Fruit fly (Drosophila melanogaster) whole organism, embryonic: Measurements from ENCODE around the gene CG31161.

Source experiments
- BEAF-32 ChIP-seq: fragments of 200-800 bp; sonication (Bioruptor generic); optimal IDR thresholded peaks from 3 replicates; lab custom pipeline; 2017; ENCODE audit warnings: missing biosample characterization, missing genetic modification characterization, mild to moderate bottlenecking, moderate library complexity, missing genetic modification reagents
- Bdp1 ChIP-seq: fragments of 200-800 bp; sonication (Bioruptor generic); optimal IDR thresholded peaks from 3 replicates; lab custom pipeline; 2016; ENCODE audit warnings: missing biosample characterization, missing genetic modification characterization
- CG10267 ChIP-seq: fragments of 200-800 bp; sonication (Bioruptor generic); optimal IDR thresholded peaks from 2 replicates; lab custom pipeline; 2018; ENCODE audit warnings: missing biosample characterization, mild to moderate bottlenecking, missing genetic modification characterization, moderate library complexity
- CG11696 ChIP-seq: fragments of 200-800 bp; sonication (Bioruptor generic); IDR thresholded peaks from 2 replicates; pipeline ENCODE4 v1.3.6; 2022; ENCODE audit warnings: missing biosample characterization, missing genetic modification characterization
- CG12071 ChIP-seq: fragments of 200-800 bp; sonication (Bioruptor generic); optimal IDR thresholded peaks from 3 replicates; lab custom pipeline; 2018; ENCODE audit warnings: missing biosample characterization, mild to moderate bottlenecking, missing genetic modification characterization
- CG12104 ChIP-seq: fragments of 200-800 bp; sonication (Bioruptor generic); optimal IDR thresholded peaks from 3 replicates; lab custom pipeline; 2016; ENCODE audit warnings: missing biosample characterization, missing genetic modification characterization
- CG12155 ChIP-seq: fragments of 200-800 bp; sonication (Bioruptor generic); optimal IDR thresholded peaks from 3 replicates; lab custom pipeline; 2016; ENCODE audit warnings: missing biosample characterization, missing genetic modification characterization
- CG12236 ChIP-seq: fragments of 200-800 bp; sonication (Bioruptor generic); optimal IDR thresholded peaks from 2 replicates; lab custom pipeline; 2016; ENCODE audit warnings: missing biosample characterization, missing genetic modification characterization
- CG13424 ChIP-seq: fragments of 200-800 bp; sonication (Bioruptor generic); optimal IDR thresholded peaks from 2 replicates; lab custom pipeline; 2019; ENCODE audit warnings: missing biosample characterization, mild to moderate bottlenecking, missing genetic modification characterization, moderate library complexity
- CG14050 ChIP-seq: fragments of 200-800 bp; sonication (Bioruptor generic); IDR thresholded peaks from 3 replicates; pipeline ENCODE4 v1.3.6; 2022; ENCODE audit warnings: missing biosample characterization, missing genetic modification characterization
- CG14710 ChIP-seq: fragments of 200-800 bp; sonication (Bioruptor generic); optimal IDR thresholded peaks from 3 replicates; lab custom pipeline; 2019; ENCODE audit warnings: missing biosample characterization, mild to moderate bottlenecking, missing genetic modification characterization, moderate library complexity
- CG15514 ChIP-seq: fragments of 200-800 bp; sonication (Bioruptor generic); optimal IDR thresholded peaks from 3 replicates; lab custom pipeline; 2017; ENCODE audit warnings: missing biosample characterization, missing genetic modification characterization, mild to moderate bottlenecking, moderate library complexity, missing genetic modification reagents
- CG16815 ChIP-seq: fragments of 200-800 bp; sonication (Bioruptor generic); optimal IDR thresholded peaks from 3 replicates; lab custom pipeline; 2017; ENCODE audit warnings: missing biosample characterization, mild to moderate bottlenecking, missing genetic modification characterization
- CG17186 ChIP-seq: fragments of 200-800 bp; sonication (Bioruptor generic); optimal IDR thresholded peaks from 3 replicates; lab custom pipeline; 2017; ENCODE audit warnings: missing biosample characterization, missing genetic modification reagents, missing genetic modification characterization
- CG2202 ChIP-seq: fragments of 200-800 bp; sonication (Bioruptor generic); optimal IDR thresholded peaks from 2 replicates; lab custom pipeline; 2018; ENCODE audit warnings: missing biosample characterization, mild to moderate bottlenecking, missing genetic modification characterization
- CG2875 ChIP-seq: fragments of 200-800 bp; sonication (Bioruptor generic); optimal IDR thresholded peaks from 2 replicates; lab custom pipeline; 2017; ENCODE audit warnings: missing biosample characterization, mild to moderate bottlenecking, missing genetic modification characterization, missing genetic modification reagents
- CG31388 ChIP-seq: fragments of 200-800 bp; sonication (Bioruptor generic); optimal IDR thresholded peaks from 2 replicates; lab custom pipeline; 2016; ENCODE audit warnings: missing biosample characterization, missing genetic modification characterization
- CG6654 ChIP-seq: fragments of 200-800 bp; sonication (Bioruptor generic); optimal IDR thresholded peaks from 2 replicates; lab custom pipeline; 2017; ENCODE audit warnings: missing biosample characterization, mild to moderate bottlenecking, missing genetic modification characterization
- CG6683 ChIP-seq: fragments of 200-800 bp; sonication (Bioruptor generic); optimal IDR thresholded peaks from 2 replicates; lab custom pipeline; 2017; ENCODE audit warnings: missing biosample characterization, mild to moderate bottlenecking, missing genetic modification characterization, missing genetic modification reagents
- CG6765 ChIP-seq: fragments of 200-800 bp; sonication (Bioruptor generic); optimal IDR thresholded peaks from 3 replicates; lab custom pipeline; 2017; ENCODE audit warnings: missing biosample characterization, mild to moderate bottlenecking, missing genetic modification characterization
- CG7556 ChIP-seq: fragments of 200-800 bp; sonication (Bioruptor generic); optimal IDR thresholded peaks from 2 replicates; lab custom pipeline; 2017; ENCODE audit warnings: missing biosample characterization, mild to moderate bottlenecking, missing genetic modification characterization
- CG9609 ChIP-seq: fragments of 200-800 bp; sonication (Bioruptor generic); optimal IDR thresholded peaks from 3 replicates; lab custom pipeline; 2016; ENCODE audit warnings: missing biosample characterization, missing genetic modification characterization
- CrebB ChIP-seq: fragments of 200-800 bp; sonication (Bioruptor generic); optimal IDR thresholded peaks from 3 replicates; lab custom pipeline; 2018; ENCODE audit warnings: missing biosample characterization, mild to moderate bottlenecking, missing genetic modification characterization
- D ChIP-seq, 2 experiments: fragments of 200-800 bp in 1 of 2; fragments of >200 bp in 1 of 2; sonication (Bioruptor generic) in 1 of 2; optimal IDR thresholded peaks; 2 replicates in 1 of 2; 3 replicates in 1 of 2; lab custom pipeline; 2017; ENCODE audit warnings: mild to moderate bottlenecking in 1 of 2, missing biosample characterization in 1 of 2, missing genetic modification characterization in 1 of 2, missing genetic modification reagents in 1 of 2
- Deaf1 ChIP-seq: fragments of 200-800 bp; optimal IDR thresholded peaks from 3 replicates; lab custom pipeline; 2019; ENCODE audit warnings: missing biosample characterization, mild to moderate bottlenecking, missing genetic modification characterization, moderate library complexity
- Dip2 ChIP-seq: fragments of 200-800 bp; sonication (Bioruptor generic); IDR thresholded peaks from 2 replicates; pipeline ENCODE4 v1.3.6; 2022; ENCODE audit warnings: missing biosample characterization, missing genetic modification characterization
- Gug ChIP-seq: fragments of 200-800 bp; sonication (Bioruptor generic); IDR thresholded peaks from 4 replicates; pipeline ENCODE4 v1.3.6; 2022; ENCODE audit warnings: missing biosample characterization, missing genetic modification characterization
- HHEX ChIP-seq: fragments of 200-800 bp; sonication (Bioruptor generic); optimal IDR thresholded peaks from 3 replicates; lab custom pipeline; 2017; ENCODE audit warnings: missing biosample characterization, mild to moderate bottlenecking, missing genetic modification characterization, missing genetic modification reagents
- HLHmδ ChIP-seq: fragments of 200-800 bp; sonication (Bioruptor generic); optimal IDR thresholded peaks from 2 replicates; lab custom pipeline; 2018; ENCODE audit warnings: missing biosample characterization, mild to moderate bottlenecking, missing genetic modification characterization, moderate library complexity
- Hmx ChIP-seq: fragments of 200-800 bp; sonication (Bioruptor generic); optimal IDR thresholded peaks from 2 replicates; lab custom pipeline; 2016; ENCODE audit warnings: missing biosample characterization, missing genetic modification characterization
- MBD-R2 ChIP-seq: fragments of 200-800 bp; sonication (Bioruptor generic); IDR thresholded peaks from 2 replicates; pipeline ENCODE4 v1.3.6; 2022; ENCODE audit warnings: missing biosample characterization, missing genetic modification characterization
- Poxn ChIP-seq: fragments of 200-800 bp; sonication (Bioruptor generic); IDR thresholded peaks from 2 replicates; pipeline ENCODE4 v1.3.6; 2022; ENCODE audit warnings: missing biosample characterization, missing genetic modification characterization
- Scr ChIP-seq: fragments of 200-800 bp; sonication (Bioruptor generic); IDR thresholded peaks from 2 replicates; pipeline ENCODE4 v1.3.6; 2022; ENCODE audit warnings: missing biosample characterization, missing genetic modification characterization; ENCODE audit not compliant: partially characterized antibody
- Sox102F ChIP-seq: fragments of 200-800 bp; sonication (Bioruptor generic); optimal IDR thresholded peaks from 2 replicates; lab custom pipeline; 2018; ENCODE audit warnings: missing biosample characterization, mild to moderate bottlenecking, missing genetic modification characterization, moderate library complexity
- Ssrp ChIP-seq: fragments of 200-800 bp; sonication (Bioruptor generic); optimal IDR thresholded peaks from 2 replicates; lab custom pipeline; 2018; ENCODE audit warnings: missing biosample characterization, mild to moderate bottlenecking, missing genetic modification characterization, moderate library complexity
- Stat92E ChIP-seq, 3 experiments: fragments of >200 bp in 2 of 3; fragments of 200-800 bp in 1 of 3; sonication (Bioruptor generic) in 1 of 3; optimal IDR thresholded peaks; 2 replicates each; lab custom pipeline; 2017 to 2019; ENCODE audit warnings: missing biosample characterization in 3 of 3, missing genetic modification characterization in 3 of 3, mild to moderate bottlenecking in 1 of 3, moderate library complexity in 1 of 3
- Taf1 ChIP-seq: fragments of 200-800 bp; sonication (Bioruptor generic); IDR thresholded peaks from 2 replicates; pipeline ENCODE4 v1.3.6; 2022; ENCODE audit warnings: missing biosample characterization, missing genetic modification characterization
- da ChIP-seq: fragments of 200-800 bp; sonication (Bioruptor generic); optimal IDR thresholded peaks from 2 replicates; lab custom pipeline; 2016; ENCODE audit warnings: missing biosample characterization, missing genetic modification characterization
- danr ChIP-seq: fragments of 200-800 bp; sonication (Bioruptor generic); IDR thresholded peaks from 2 replicates; pipeline ENCODE4 v1.3.6; 2022; ENCODE audit warnings: missing biosample characterization, missing genetic modification characterization
- ewg ChIP-seq: fragments of 200-800 bp; sonication (Bioruptor generic); optimal IDR thresholded peaks from 3 replicates; lab custom pipeline; 2017; ENCODE audit warnings: mild to moderate bottlenecking, missing biosample characterization, missing genetic modification reagents, missing genetic modification characterization
- exex ChIP-seq: fragments of 200-800 bp; sonication (Bioruptor generic); optimal IDR thresholded peaks from 4 replicates; lab custom pipeline; 2018; ENCODE audit warnings: missing biosample characterization, mild to moderate bottlenecking, missing genetic modification characterization, moderate library complexity
- gfzf ChIP-seq: fragments of 200-800 bp; sonication (Bioruptor generic); optimal IDR thresholded peaks from 2 replicates; lab custom pipeline; 2016; ENCODE audit warnings: missing biosample characterization, mild to moderate bottlenecking, missing genetic modification characterization, moderate library complexity
- grau ChIP-seq: fragments of 200-800 bp; optimal IDR thresholded peaks from 3 replicates; lab custom pipeline; 2019; ENCODE audit warnings: missing biosample characterization, mild to moderate bottlenecking, missing genetic modification characterization, moderate library complexity
- ken ChIP-seq: fragments of 200-800 bp; sonication (Bioruptor generic); IDR thresholded peaks from 3 replicates; pipeline ENCODE4 v1.3.6; 2022; ENCODE audit warnings: missing biosample characterization, missing genetic modification characterization
- mam ChIP-seq: fragments of 200-800 bp; sonication (Bioruptor generic); optimal IDR thresholded peaks from 3 replicates; lab custom pipeline; 2016; ENCODE audit warnings: missing biosample characterization, missing genetic modification characterization
- nerfin-2 ChIP-seq: fragments of 200-800 bp; sonication (Bioruptor generic); IDR thresholded peaks from 2 replicates; pipeline ENCODE4 v1.3.6; 2022; ENCODE audit warnings: missing biosample characterization, missing genetic modification characterization; ENCODE audit not compliant: partially characterized antibody
- p53 ChIP-seq: fragments of 200-800 bp; sonication (Bioruptor generic); optimal IDR thresholded peaks from 2 replicates; lab custom pipeline; 2016; ENCODE audit warnings: missing biosample characterization, missing genetic modification characterization
- phol ChIP-seq: fragments of 200-800 bp; sonication (Bioruptor generic); optimal IDR thresholded peaks from 3 replicates; lab custom pipeline; 2018; ENCODE audit warnings: missing biosample characterization, mild to moderate bottlenecking, missing genetic modification characterization, moderate library complexity
- sim ChIP-seq: fragments of 200-800 bp; sonication (Bioruptor generic); IDR thresholded peaks from 2 replicates; pipeline ENCODE4 v1.3.6; 2022; ENCODE audit warnings: missing biosample characterization, missing genetic modification characterization

Gene CG31161

dm6 chr3R:22626842-22627392 lies 10.6 kb downstream of the CG31161 start (continued):
- no peak for TF ChIP-seq Taf1 (GFP tag; lab: Robert Waterston, UW)
- peak; percentile 79 for TF ChIP-seq CrebB (tag; lab: Kevin White, UChicago)
- peak; percentile 18; the same call in 1 of the 2 replicates for TF ChIP-seq Scr (GFP tag; lab: Robert Waterston, UW)
- TF ChIP-seq CG11696, result no peak
- TF ChIP-seq danr (GFP tag; lab: Robert Waterston, UW), result no peak
- TF ChIP-seq CG12236 (GFP tag; lab: Kevin White, UChicago), result peak; percentile 28
- TF ChIP-seq Dip2 (GFP tag; lab: Robert Waterston, UW), result no peak
- no peak for TF ChIP-seq ken (GFP tag; lab: Robert Waterston, UW)
- TF ChIP-seq grau (tag; lab: Kevin White, UChicago), result peak; percentile 37
- peak; percentile 83 for TF ChIP-seq CG6765 (GFP tag; lab: Kevin White, UChicago)
- peak; percentile 14 for TF ChIP-seq CG14710 (tag; lab: Kevin White, UChicago)
- no peak for TF ChIP-seq p53 (GFP tag; lab: Kevin White, UChicago)
- TF ChIP-seq Stat92E (GFP tag; optimal IDR thresholded peaks at IDR 0.05; lab: Kevin White, UChicago), result no peak
- TF ChIP-seq exex (tag; lab: Kevin White, UChicago), result peak; percentile 38
- TF ChIP-seq CG9609 (GFP tag; lab: Kevin White, UChicago), result no peak
- no peak for TF ChIP-seq CG6654 (GFP tag; lab: Kevin White, UChicago)
- TF ChIP-seq CG17186 (GFP tag; lab: Kevin White, UChicago), result no peak
- no peak; the same call in 1 of the 2 replicates for TF ChIP-seq MBD-R2 (GFP tag; lab: Robert Waterston, UW)
- TF ChIP-seq HHEX (GFP tag; lab: Kevin White, UChicago), result peak; percentile 53
- no peak for TF ChIP-seq BEAF-32 (GFP tag; lab: Kevin White, UChicago)
- no peak for TF ChIP-seq CG10267 (tag; lab: Kevin White, UChicago)
- TF ChIP-seq Ssrp (tag; lab: Kevin White, UChicago), result no peak
- no peak for TF ChIP-seq Gug
- TF ChIP-seq Bdp1 (GFP tag; lab: Kevin White, UChicago), result no peak
- TF ChIP-seq gfzf, result no peak
- TF ChIP-seq CG16815 (GFP tag; lab: Kevin White, UChicago), result no peak
- TF ChIP-seq phol (tag; lab: Kevin White, UChicago), result no peak
- TF ChIP-seq Poxn, result no peak
- TF ChIP-seq CG15514 (GFP tag; lab: Kevin White, UChicago), result peak; percentile 60
- no peak for TF ChIP-seq CG12155 (GFP tag; lab: Kevin White, UChicago)
- TF ChIP-seq CG14050 (GFP tag; lab: Robert Waterston, UW), result no peak
- peak; percentile 76 for TF ChIP-seq CG12071 (GFP tag; lab: Kevin White, UChicago)
- no peak for TF ChIP-seq sim (GFP tag; lab: Robert Waterston, UW)
- TF ChIP-seq CG31388 (GFP tag; lab: Kevin White, UChicago), result no peak
- peak; percentile 32 for TF ChIP-seq Sox102F (GFP tag; lab: Kevin White, UChicago)
- peak; percentile 59 for TF ChIP-seq CG6683 (GFP tag; lab: Kevin White, UChicago)
- TF ChIP-seq CG2202, result no peak
- TF ChIP-seq Deaf1, result no peak
- no peak for TF ChIP-seq HLHmδ (GFP tag; lab: Kevin White, UChicago)
- TF ChIP-seq D (optimal IDR thresholded peaks at IDR 0.05; lab: Kevin White, UChicago), result peak; percentile 49
- TF ChIP-seq D (GFP tag; optimal IDR thresholded peaks at IDR 0.05; lab: Kevin White, UChicago), result peak; percentile 65
- TF ChIP-seq CG2875 (GFP tag; lab: Kevin White, UChicago), result peak; percentile 21
- TF ChIP-seq mam (GFP tag; lab: Kevin White, UChicago), result no peak
- TF ChIP-seq nerfin-2, result no peak
- peak; percentile 37 for TF ChIP-seq CG13424 (tag; lab: Kevin White, UChicago)
- TF ChIP-seq CG12104 (GFP tag; lab: Kevin White, UChicago), result peak; percentile 52
- TF ChIP-seq ewg (GFP tag; lab: Kevin White, UChicago), result no peak
- no peak for TF ChIP-seq Hmx (GFP tag; lab: Kevin White, UChicago)
- peak; percentile 65 for TF ChIP-seq da (GFP tag; lab: Kevin White, UChicago)
- peak; percentile 24 for TF ChIP-seq CG7556 (GFP tag; lab: Kevin White, UChicago)
